Fruit fly (Drosophila melanogaster) Kc167 (cell line): ENCODE measurements around the gene CG17109.

ENCODE experiments used
- Myc ChIP-seq: fragments of >200 bp; optimal IDR thresholded peaks from 2 replicates; lab custom pipeline; 2017; ENCODE audit warnings: missing external identifiers
- Sin3A ChIP-seq: fragments of >200 bp; optimal IDR thresholded peaks from 2 replicates; lab custom pipeline; 2018; ENCODE audit warnings: missing external identifiers
- h ChIP-seq: fragments of >200 bp; optimal IDR thresholded peaks from 3 replicates; lab custom pipeline; 2018; ENCODE audit warnings: missing external identifiers
- insv ChIP-seq: fragments of >200 bp; optimal IDR thresholded peaks from 3 replicates; lab custom pipeline; 2018; ENCODE audit warnings: missing external identifiers
- psq ChIP-seq: fragments of >200 bp; optimal IDR thresholded peaks from 2 replicates; lab custom pipeline; 2017; ENCODE audit warnings: missing external identifiers
- ttk ChIP-seq: sonication (Bioruptor generic); optimal IDR thresholded peaks from 2 replicates; lab custom pipeline; 2017; ENCODE audit warnings: missing external identifiers

The CG17109 gene

dm6 chr3R:23061209-23061608, 34.3 kb upstream of the CG17109 start, which contains the start of the genes sav and Ublcp1:
TSS of gene sav (minus strand) at chr3R:23061304.
TSS of gene Ublcp1 (plus strand) at chr3R:23061493.
- TF ChIP-seq insv (lab: Kevin White, UChicago) (no peak), Myc (lab: Kevin White, UChicago) (no peak)

- TF ChIP-seq h: no peak
- TF ChIP-seq ttk (lab: Kevin White, UChicago): no peak
- no peak for TF ChIP-seq Sin3A (lab: Kevin White, UChicago)
- TF ChIP-seq Myc (lab: Kevin White, UChicago): no peak
Observed at dm6 chr3R:23067209-23067826, 28.2 kb upstream of the CG17109 start, which contains the start of gene CG17111. TSS of gene CG17111 (minus strand) at chr3R:23067259.

- TF ChIP-seq insv (lab: Kevin White, UChicago) (no peak), Myc (lab: Kevin White, UChicago) (no peak), h (no peak)
Observed at dm6 chr3R:23074480-23074879, 21.0 kb upstream of the CG17109 start.

- TF ChIP-seq psq (lab: Kevin White, UChicago): no peak
- no peak for TF ChIP-seq Sin3A (lab: Kevin White, UChicago)
- TF ChIP-seq h: no peak
- TF ChIP-seq insv (lab: Kevin White, UChicago): no peak
- no peak for TF ChIP-seq Myc (lab: Kevin White, UChicago)
- no peak for TF ChIP-seq ttk (lab: Kevin White, UChicago)
Observed at dm6 chr3R:23081265-23081664, 14.2 kb upstream of the CG17109 start.

- TF ChIP-seq Myc (lab: Kevin White, UChicago): no peak
- TF ChIP-seq h: no peak
- no peak for TF ChIP-seq psq (lab: Kevin White, UChicago)
Observed at dm6 chr3R:23088252-23088651, 7.2 kb upstream of the CG17109 start.

- TF ChIP-seq Sin3A (lab: Kevin White, UChicago) (no peak), Myc (lab: Kevin White, UChicago) (no peak), h (no peak), insv (lab: Kevin White, UChicago) (no peak), ttk (lab: Kevin White, UChicago) (no peak), psq (lab: Kevin White, UChicago) (no peak)
Observed at dm6 chr3R:23091586-23092228, 3.8 kb upstream of the CG17109 start, which contains the start of the genes CG17110 and CG6726. TSS of gene CG17110 (plus strand) at chr3R:23091724. TSS of gene CG6726 (plus strand) at chr3R:23091724.

dm6 chr3R:23097197-23097809, 1.8 kb downstream of the CG17109 start, which contains the start of gene CG6733:
TSS of gene CG6733 (plus strand) at chr3R:23097728.
- TF ChIP-seq ttk (lab: Kevin White, UChicago): no peak
- no peak for TF ChIP-seq Sin3A (lab: Kevin White, UChicago)

- TF ChIP-seq ttk (lab: Kevin White, UChicago): no peak
- no peak for TF ChIP-seq insv (lab: Kevin White, UChicago)
- no peak for TF ChIP-seq h
- TF ChIP-seq psq (lab: Kevin White, UChicago): no peak
- no peak for TF ChIP-seq Sin3A (lab: Kevin White, UChicago)
- no peak for TF ChIP-seq Myc (lab: Kevin White, UChicago)
Observed at dm6 chr3R:23099233-23099632, 3.7 kb downstream of the CG17109 start, which contains the start of gene CG6738. TSS of gene CG6738 (plus strand) at chr3R:23099533.

dm6 chr3R:23110724-23111123, 15.2 kb downstream of the CG17109 start:
- TF ChIP-seq Sin3A (lab: Kevin White, UChicago) (no peak), insv (lab: Kevin White, UChicago) (no peak), Myc (lab: Kevin White, UChicago) (no peak), psq (lab: Kevin White, UChicago) (no peak), h (no peak), ttk (lab: Kevin White, UChicago) (no peak)

- TF ChIP-seq h (no peak), insv (lab: Kevin White, UChicago) (no peak), Myc (lab: Kevin White, UChicago) (no peak), psq (lab: Kevin White, UChicago) (no peak), Sin3A (lab: Kevin White, UChicago) (no peak), ttk (lab: Kevin White, UChicago) (no peak)
Observed at dm6 chr3R:23112680-23113362, 17.3 kb downstream of the CG17109 start, which contains the start of gene Cow. TSS of gene Cow (minus strand) at chr3R:23112730.

dm6 chr3R:23117683-23118470, 22.4 kb downstream of the CG17109 start, which contains the start of the genes Rassf and CenB1A:
TSS of gene Rassf (minus strand) at chr3R:23117931.
TSS of gene CenB1A (plus strand) at chr3R:23118400.
- TF ChIP-seq h: no peak
- no peak for TF ChIP-seq Myc (lab: Kevin White, UChicago)
- no peak for TF ChIP-seq ttk (lab: Kevin White, UChicago)
- no peak for TF ChIP-seq insv (lab: Kevin White, UChicago)
- no peak for TF ChIP-seq Sin3A (lab: Kevin White, UChicago)
- no peak for TF ChIP-seq psq (lab: Kevin White, UChicago)
